Fruit fly (Drosophila melanogaster): ENCODE measurements around the gene M6.

DNA sequence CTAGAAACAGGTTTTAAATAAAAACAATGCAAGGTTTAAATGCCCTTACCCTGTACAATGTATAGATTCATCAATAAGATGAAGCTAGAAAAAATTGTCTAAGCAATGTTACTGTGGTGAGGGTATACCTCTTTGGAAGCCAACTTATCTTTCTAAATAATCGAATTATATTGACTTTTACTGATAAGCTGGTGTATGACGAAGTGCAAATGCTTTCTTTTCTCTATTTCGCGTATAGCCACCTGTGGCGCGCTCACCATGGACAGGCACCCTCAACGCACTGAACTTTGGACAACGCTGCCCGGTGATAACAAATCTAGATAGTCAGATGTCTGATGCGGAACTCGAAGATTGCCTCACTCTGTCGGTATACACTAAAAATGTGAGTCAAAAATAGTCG is 5.7 kb upstream of the M6 start:
- no peak for TF ChIP-seq psq (optimal IDR thresholded peaks at IDR 0.05)
- no peak for TF ChIP-seq ttk (optimal IDR thresholded peaks at IDR 0.05)
- no peak for TF ChIP-seq insv (optimal IDR thresholded peaks at IDR 0.05)
